Worm (Caenorhabditis elegans) whole organism, late embryonic: ENCODE results near the gene phf-33.

Source experiments
- ahr-1 ChIP-seq: sonication (generic microtip); optimal IDR thresholded peaks from 2 replicates; lab custom pipeline; 2016; ENCODE audit warnings: missing genetic modification characterization, missing compliant biosample characterization
- dmd-4 ChIP-seq: sonication (generic microtip); optimal IDR thresholded peaks from 2 replicates; lab custom pipeline; 2016; ENCODE audit warnings: borderline replicate concordance, missing genetic modification characterization, missing compliant biosample characterization
- fkh-10 ChIP-seq: fragments of 150-350 bp; optimal IDR thresholded peaks from 2 replicates; lab custom pipeline; 2014; ENCODE audit warnings: missing biosample characterization, missing genetic modification reagents, missing genetic modification characterization
- ref-2 ChIP-seq: sonication (generic microtip); optimal IDR thresholded peaks from 2 replicates; lab custom pipeline; 2016; ENCODE audit warnings: missing genetic modification characterization, missing compliant biosample characterization

DNA sequence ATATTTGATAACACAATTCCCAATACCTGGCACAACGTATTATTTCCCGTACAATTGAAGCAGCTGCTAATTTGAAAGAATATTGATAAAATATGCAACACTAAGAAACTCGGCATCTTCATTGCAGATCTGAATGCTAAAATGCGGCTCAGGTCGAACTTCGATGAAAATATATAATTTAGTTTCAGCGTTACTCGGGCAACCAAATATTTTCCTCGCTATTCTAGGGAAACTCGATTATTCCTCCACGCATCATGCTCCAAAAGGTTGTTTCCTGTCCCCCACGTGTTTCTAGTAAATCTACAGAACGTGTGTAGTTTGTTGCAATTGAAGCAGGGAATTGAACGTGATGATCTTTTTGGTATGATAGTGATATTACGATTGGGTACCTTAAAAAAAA is 29.7 kb downstream of the phf-33 start:
- TF ChIP-seq dmd-4 (tag; lab: Kevin White, UChicago) (no peak), ref-2 (tag; lab: Kevin White, UChicago) (no peak), fkh-10 (no peak), ahr-1 (tag; lab: Kevin White, UChicago) (no peak)
